Fruit fly (Drosophila melanogaster) whole organism, prepupa: ENCODE measurements around the gene Eip78C.

Experiments
- Blimp-1 ChIP-seq: fragments of 200-800 bp; sonication (Bioruptor generic); optimal IDR thresholded peaks from 3 replicates; lab custom pipeline; 2017; ENCODE audit warnings: missing biosample characterization, missing genetic modification characterization, mild to moderate bottlenecking, moderate library complexity, missing genetic modification reagents
- CG10631 ChIP-seq: fragments of 200-800 bp; sonication (Bioruptor generic); optimal IDR thresholded peaks from 2 replicates; lab custom pipeline; 2016; ENCODE audit warnings: missing biosample characterization, missing genetic modification characterization
- CG10669 ChIP-seq: fragments of 200-800 bp; sonication (Bioruptor generic); optimal IDR thresholded peaks from 3 replicates; lab custom pipeline; 2018; ENCODE audit warnings: missing biosample characterization, mild to moderate bottlenecking, missing genetic modification characterization, moderate library complexity
- CG11294 ChIP-seq: fragments of 200-800 bp; sonication (Bioruptor generic); IDR thresholded peaks from 2 replicates; pipeline ENCODE4 v1.3.6; 2022; ENCODE audit warnings: missing biosample characterization, missing genetic modification characterization
- CG11762 ChIP-seq: fragments of 200-800 bp; sonication (Bioruptor generic); optimal IDR thresholded peaks from 3 replicates; lab custom pipeline; 2016; ENCODE audit warnings: missing biosample characterization, missing genetic modification characterization; ENCODE audit not compliant: insufficient read depth
- CG15336 ChIP-seq: fragments of 200-800 bp; sonication (Bioruptor generic); IDR thresholded peaks from 2 replicates; pipeline ENCODE4 v1.3.6; 2022; ENCODE audit warnings: missing biosample characterization, missing genetic modification characterization
- CG1621 ChIP-seq: fragments of 200-800 bp; sonication (Bioruptor generic); optimal IDR thresholded peaks from 3 replicates; lab custom pipeline; 2018; ENCODE audit warnings: missing biosample characterization, mild to moderate bottlenecking, missing genetic modification characterization
- CG16779 ChIP-seq: fragments of 200-800 bp; sonication (Bioruptor generic); optimal IDR thresholded peaks from 3 replicates; lab custom pipeline; 2017; ENCODE audit warnings: missing biosample characterization, mild to moderate bottlenecking, missing genetic modification characterization
- CG3032 ChIP-seq: fragments of 200-800 bp; optimal IDR thresholded peaks from 2 replicates; lab custom pipeline; 2019; ENCODE audit warnings: missing biosample characterization, mild to moderate bottlenecking, missing genetic modification characterization, moderate library complexity
- CG32006 ChIP-seq: fragments of 200-800 bp; sonication (Bioruptor generic); optimal IDR thresholded peaks from 3 replicates; lab custom pipeline; 2017; ENCODE audit warnings: missing biosample characterization, mild to moderate bottlenecking, missing genetic modification characterization
- CG3919 ChIP-seq: fragments of 200-800 bp; sonication (Bioruptor generic); optimal IDR thresholded peaks from 3 replicates; lab custom pipeline; 2016; ENCODE audit warnings: missing biosample characterization, missing genetic modification characterization
- CG4318 ChIP-seq: fragments of 200-800 bp; sonication (Bioruptor generic); optimal IDR thresholded peaks from 3 replicates; lab custom pipeline; 2017; ENCODE audit warnings: missing biosample characterization, mild to moderate bottlenecking, missing genetic modification characterization
- CG6163 ChIP-seq: fragments of 200-800 bp; sonication (Bioruptor generic); IDR thresholded peaks from 3 replicates; pipeline ENCODE4 v1.3.6; 2022; ENCODE audit warnings: missing biosample characterization, missing genetic modification characterization
- CG6276 ChIP-seq: fragments of 200-800 bp; sonication (Bioruptor generic); optimal IDR thresholded peaks from 2 replicates; lab custom pipeline; 2017; ENCODE audit warnings: missing biosample characterization, mild to moderate bottlenecking, missing genetic modification characterization
- CG6808 ChIP-seq: fragments of 200-800 bp; sonication (Bioruptor generic); optimal IDR thresholded peaks from 3 replicates; lab custom pipeline; 2017; ENCODE audit warnings: missing biosample characterization, missing genetic modification characterization, mild to moderate bottlenecking, moderate library complexity, missing genetic modification reagents
- CG7368 ChIP-seq: fragments of 200-800 bp; sonication (Bioruptor generic); optimal IDR thresholded peaks from 3 replicates; lab custom pipeline; 2016; ENCODE audit warnings: missing biosample characterization, missing genetic modification characterization
- CG8119 ChIP-seq: fragments of 200-800 bp; sonication (Bioruptor generic); IDR thresholded peaks from 3 replicates; pipeline ENCODE4 v1.3.6; 2022; ENCODE audit warnings: missing biosample characterization, missing genetic modification characterization
- CG9139 ChIP-seq: fragments of 200-800 bp; sonication (Bioruptor generic); optimal IDR thresholded peaks from 3 replicates; lab custom pipeline; 2017; ENCODE audit warnings: missing biosample characterization, mild to moderate bottlenecking, missing genetic modification characterization
- Eip78C ChIP-seq: fragments of 200-800 bp; sonication (Bioruptor generic); peaks from one replicate; lab custom pipeline; 2016; ENCODE audit warnings: missing biosample characterization, missing genetic modification characterization
- Eip93F ChIP-seq: fragments of 200-800 bp; sonication (Bioruptor generic); optimal IDR thresholded peaks from 2 replicates; lab custom pipeline; 2016; ENCODE audit warnings: missing biosample characterization, mild to moderate bottlenecking, missing genetic modification characterization
- Ets21C ChIP-seq: fragments of 200-800 bp; sonication (Bioruptor generic); optimal IDR thresholded peaks from 3 replicates; lab custom pipeline; 2016; ENCODE audit warnings: missing biosample characterization, missing genetic modification characterization
- Gug ChIP-seq: fragments of 200-800 bp; sonication (Bioruptor generic); IDR thresholded peaks from 2 replicates; pipeline ENCODE4 v1.3.6; 2022; ENCODE audit warnings: missing biosample characterization, missing genetic modification characterization
- Hr39 ChIP-seq: fragments of 200-800 bp; sonication (Bioruptor generic); optimal IDR thresholded peaks from 2 replicates; lab custom pipeline; 2016; ENCODE audit warnings: missing biosample characterization, missing genetic modification characterization
- Lpt ChIP-seq: fragments of 200-800 bp; sonication (Bioruptor generic); optimal IDR thresholded peaks from 3 replicates; lab custom pipeline; 2016; ENCODE audit warnings: missing biosample characterization, missing genetic modification characterization
- Met ChIP-seq: fragments of 200-800 bp; sonication (Bioruptor generic); optimal IDR thresholded peaks from 3 replicates; lab custom pipeline; 2016; ENCODE audit warnings: missing biosample characterization, missing genetic modification characterization
- Sox102F ChIP-seq: fragments of 200-800 bp; sonication (Bioruptor generic); optimal IDR thresholded peaks from 2 replicates; lab custom pipeline; 2016; ENCODE audit warnings: missing biosample characterization, mild to moderate bottlenecking, missing genetic modification characterization
- acj6 ChIP-seq: fragments of 200-800 bp; sonication (Bioruptor generic); optimal IDR thresholded peaks from 3 replicates; lab custom pipeline; 2016; ENCODE audit warnings: missing biosample characterization, missing genetic modification characterization
- dac ChIP-seq: fragments of 200-800 bp; sonication (Bioruptor generic); optimal IDR thresholded peaks from 2 replicates; lab custom pipeline; 2017; ENCODE audit warnings: missing biosample characterization, mild to moderate bottlenecking, missing genetic modification characterization
- dsx ChIP-seq: fragments of 200-800 bp; optimal IDR thresholded peaks from 3 replicates; lab custom pipeline; 2019; ENCODE audit warnings: missing biosample characterization, mild to moderate bottlenecking, missing genetic modification characterization, moderate library complexity; ENCODE audit not compliant: poor library complexity, severe bottlenecking
- eg ChIP-seq: fragments of 200-800 bp; sonication (Bioruptor generic); IDR thresholded peaks from 3 replicates; pipeline ENCODE4 v1.3.6; 2022; ENCODE audit warnings: missing biosample characterization, missing genetic modification characterization
- fkh ChIP-seq: fragments of 200-800 bp; sonication (Bioruptor generic); optimal IDR thresholded peaks from 3 replicates; lab custom pipeline; 2017; ENCODE audit warnings: missing biosample characterization, mild to moderate bottlenecking, missing genetic modification characterization, moderate library complexity
- lz ChIP-seq: fragments of 200-800 bp; sonication (Bioruptor generic); optimal IDR thresholded peaks from 3 replicates; lab custom pipeline; 2016; ENCODE audit warnings: missing biosample characterization, missing genetic modification characterization
- net ChIP-seq: fragments of 200-800 bp; sonication (Bioruptor generic); optimal IDR thresholded peaks from 3 replicates; lab custom pipeline; 2016; ENCODE audit warnings: missing biosample characterization, missing genetic modification characterization
- salr ChIP-seq, 2 experiments: fragments of 200-800 bp; sonication (Bioruptor generic); optimal IDR thresholded peaks; 3 replicates each; lab custom pipeline; 2016 to 2018; ENCODE audit warnings: missing biosample characterization in 2 of 2, missing genetic modification characterization in 2 of 2, mild to moderate bottlenecking in 1 of 2
- ss ChIP-seq, 2 experiments: fragments of 200-800 bp; sonication (Bioruptor generic); optimal IDR thresholded peaks; 2 replicates in 1 of 2; 3 replicates in 1 of 2; lab custom pipeline; 2017 to 2018; ENCODE audit warnings: mild to moderate bottlenecking in 2 of 2, missing biosample characterization in 2 of 2, missing genetic modification characterization in 2 of 2, moderate library complexity in 1 of 2
- svp ChIP-seq: fragments of 200-800 bp; sonication (Bioruptor generic); peaks from one replicate; lab custom pipeline; 2016; ENCODE audit warnings: missing biosample characterization, missing genetic modification characterization
- vri ChIP-seq: fragments of 200-800 bp; sonication (Bioruptor generic); optimal IDR thresholded peaks from 3 replicates; lab custom pipeline; 2016; ENCODE audit warnings: missing biosample characterization, mild to moderate bottlenecking, missing genetic modification characterization

Eip78C gene

DNA sequence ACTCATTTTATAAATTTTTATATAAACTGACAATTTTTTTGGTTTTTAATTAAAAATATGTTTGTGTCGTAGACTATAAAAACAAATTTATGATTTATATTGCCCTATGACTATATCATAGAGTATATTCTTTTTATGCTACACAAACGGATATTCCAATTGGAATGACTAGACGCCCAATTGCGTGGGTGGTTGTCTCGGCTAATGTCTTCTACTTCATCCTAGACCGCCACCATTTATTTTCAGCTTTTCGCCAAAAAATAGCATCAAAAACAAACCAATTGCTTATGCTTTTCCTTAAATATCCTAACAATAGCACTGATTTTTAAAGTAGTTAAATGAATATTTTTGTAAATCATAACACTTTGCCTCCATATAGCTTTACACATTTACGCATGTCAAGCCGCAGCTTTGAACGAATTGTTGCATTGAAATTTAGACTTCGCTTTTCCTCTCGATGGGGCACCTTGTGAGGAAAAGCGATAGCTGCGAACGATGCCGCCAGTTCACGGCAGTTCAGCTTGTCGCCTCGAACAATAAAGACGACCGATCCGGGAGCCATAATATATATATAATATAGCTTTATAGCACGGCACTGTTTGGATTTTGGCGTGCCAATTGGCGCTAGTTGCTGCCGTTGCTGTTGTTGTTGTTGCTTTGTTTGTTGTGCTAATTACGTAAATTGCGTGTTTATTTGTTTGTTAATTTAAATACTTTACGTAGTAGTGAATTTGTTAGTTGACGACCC is 24.2 kb upstream of the Eip78C start:
- TF ChIP-seq CG11294 (no peak), CG8119 (GFP tag; lab: Robert Waterston, UW) (peak; percentile 40; the same call in 1 of the 3 replicates), Ets21C (GFP tag; lab: Kevin White, UChicago) (no peak), CG3919 (no peak), svp (GFP tag; lab: Kevin White, UChicago) (peak; percentile 75), Lpt (GFP tag; lab: Kevin White, UChicago) (peak; percentile 5), vri (GFP tag; lab: Kevin White, UChicago) (peak; percentile 30), CG11762 (no peak), Sox102F (GFP tag; lab: Kevin White, UChicago) (no peak), dac (GFP tag; lab: Kevin White, UChicago) (no peak), CG4318 (GFP tag; lab: Kevin White, UChicago) (no peak), Eip78C (GFP tag; lab: Kevin White, UChicago) (peak; percentile 82), CG16779 (tag; lab: Kevin White, UChicago) (peak; percentile 10), net (GFP tag; lab: Kevin White, UChicago) (no peak), CG10631 (GFP tag; lab: Kevin White, UChicago) (no peak), CG7368 (no peak), CG10669 (GFP tag; lab: Kevin White, UChicago) (no peak)

DNA sequence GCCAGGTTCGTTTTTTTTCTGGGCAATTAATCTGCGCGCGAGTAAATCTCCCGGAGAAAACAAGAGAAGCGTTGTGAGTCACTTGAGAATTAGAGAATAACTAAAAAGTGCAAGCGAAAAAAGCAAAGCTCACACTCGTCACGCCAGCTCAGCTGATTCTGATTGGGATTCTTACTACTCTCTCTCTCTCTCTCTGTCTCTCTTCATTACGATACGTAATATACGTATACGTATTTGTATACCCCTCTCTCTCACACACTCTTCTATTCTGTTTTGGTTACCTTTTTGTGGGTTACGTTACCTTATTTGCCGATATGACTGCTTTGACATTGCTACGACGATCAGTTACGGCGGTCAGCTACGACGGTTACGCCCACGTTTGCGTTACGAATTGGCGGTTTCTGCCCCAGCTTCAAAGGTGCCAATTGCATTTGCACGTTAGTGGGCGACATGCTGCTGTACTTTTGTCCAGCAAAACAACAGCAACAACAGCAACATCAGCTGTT is 23.6 kb upstream of the Eip78C start, which contains the start of the genes Targ1, CG10512 and Targ2:
Targ1 (minus strand) TSS at position 106 of the 506 bp plus-strand sequence.
CG10512 (plus strand) TSS at position 144 of the 506 bp plus-strand sequence.
Targ2 (minus strand) TSS at position 456 of the 506 bp plus-strand sequence.
- TF ChIP-seq acj6 (GFP tag; lab: Kevin White, UChicago) = no peak
- peak; percentile 75 for TF ChIP-seq Eip78C (GFP tag; lab: Kevin White, UChicago)
- no peak for TF ChIP-seq CG1621 (tag; lab: Kevin White, UChicago)
- peak; percentile 51 for TF ChIP-seq Blimp-1 (GFP tag; lab: Kevin White, UChicago)
- no peak for TF ChIP-seq CG6808 (GFP tag; lab: Kevin White, UChicago)
- TF ChIP-seq CG11762 = no peak
- no peak for TF ChIP-seq CG4318 (GFP tag; lab: Kevin White, UChicago)
- TF ChIP-seq dsx (GFP tag; lab: Kevin White, UChicago) = no peak
- peak; percentile 6 to 56 for TF ChIP-seq ss (GFP tag; optimal IDR thresholded peaks at IDR 0.05; lab: Kevin White, UChicago)
- TF ChIP-seq fkh (GFP tag; lab: Kevin White, UChicago) = peak; percentile 19
- TF ChIP-seq CG3032 (tag; lab: Kevin White, UChicago) = no peak
- TF ChIP-seq CG9139 (GFP tag; lab: Kevin White, UChicago) = no peak
- peak; percentile 41 for TF ChIP-seq CG6276 (GFP tag; lab: Kevin White, UChicago)
- no peak for TF ChIP-seq Eip93F (GFP tag; lab: Kevin White, UChicago)
- peak; percentile 30; the same call in 1 of the 3 replicates for TF ChIP-seq CG6163 (GFP tag; lab: Robert Waterston, UW)
- no peak for TF ChIP-seq CG32006 (GFP tag; lab: Kevin White, UChicago)
- no peak for TF ChIP-seq Ets21C (GFP tag; lab: Kevin White, UChicago)
- TF ChIP-seq CG15336 (GFP tag; lab: Robert Waterston, UW) = no peak

DNA sequence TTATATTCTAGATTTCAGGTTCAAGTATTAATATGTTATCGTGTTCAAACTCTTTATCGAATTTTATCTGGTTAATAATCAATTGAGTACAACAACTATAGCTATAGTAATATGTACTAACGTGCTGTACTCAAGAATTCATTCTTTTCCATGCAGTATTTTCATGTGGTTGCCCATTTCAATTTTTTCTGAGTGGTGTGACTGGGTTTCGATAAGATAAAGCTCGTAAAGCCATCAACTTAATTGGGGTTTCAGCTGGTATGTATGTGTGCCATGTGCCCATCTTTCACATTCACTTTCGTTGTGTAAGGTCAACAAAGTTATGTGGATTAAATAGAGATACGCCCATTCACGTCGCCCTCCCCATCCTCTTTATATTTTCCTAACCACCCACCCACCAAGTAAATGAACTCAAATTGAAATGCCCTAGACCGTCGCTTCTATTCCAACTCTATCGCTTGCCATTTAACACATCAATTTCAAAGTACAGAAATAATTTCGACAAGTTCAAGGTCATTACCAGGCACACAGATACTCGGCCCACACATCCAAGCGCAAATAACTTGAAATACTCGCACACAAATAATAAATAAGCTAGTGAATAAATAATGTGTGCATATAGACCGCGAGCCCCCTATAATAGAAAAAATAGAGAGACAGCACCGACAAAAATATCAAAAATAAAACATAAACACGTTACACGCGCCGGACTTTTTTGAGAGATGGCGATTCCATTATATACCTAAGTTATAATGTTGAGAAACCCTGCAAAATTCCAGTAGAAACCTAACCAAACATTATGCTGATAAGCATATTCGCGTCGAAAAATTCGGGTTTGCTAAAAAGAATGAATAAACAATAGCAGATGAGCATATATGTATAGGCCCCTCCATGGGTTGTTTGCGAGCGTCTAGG is 21.6 kb upstream of the Eip78C start:
- TF ChIP-seq Hr39 (no peak), ss (GFP tag; optimal IDR thresholded peaks at IDR 0.05; lab: Kevin White, UChicago) (no peak), Gug (GFP tag; lab: Robert Waterston, UW) (no peak), eg (GFP tag; lab: Robert Waterston, UW) (no peak), CG3032 (tag; lab: Kevin White, UChicago) (no peak), CG11762 (no peak), fkh (GFP tag; lab: Kevin White, UChicago) (peak; percentile 95), lz (GFP tag; lab: Kevin White, UChicago) (no peak), CG6808 (GFP tag; lab: Kevin White, UChicago) (no peak), vri (GFP tag; lab: Kevin White, UChicago) (peak; percentile 0), Eip78C (GFP tag; lab: Kevin White, UChicago) (peak; percentile 12), acj6 (GFP tag; lab: Kevin White, UChicago) (no peak), svp (GFP tag; lab: Kevin White, UChicago) (peak; percentile 70), Met (GFP tag; lab: Kevin White, UChicago) (no peak), salr (GFP tag; optimal IDR thresholded peaks at IDR 0.05; lab: Kevin White, UChicago) (no peak), CG9139 (GFP tag; lab: Kevin White, UChicago) (no peak)
